Fruit fly (Drosophila melanogaster) Kc167 (cell line): ENCODE measurements around the gene CG44098.

Experiments used
- Sin3A ChIP-seq: fragments of >200 bp; optimal IDR thresholded peaks from 2 replicates; lab custom pipeline; 2018; ENCODE audit warnings: missing external identifiers
- insv ChIP-seq: fragments of >200 bp; optimal IDR thresholded peaks from 3 replicates; lab custom pipeline; 2018; ENCODE audit warnings: missing external identifiers
- psq ChIP-seq: fragments of >200 bp; optimal IDR thresholded peaks from 2 replicates; lab custom pipeline; 2017; ENCODE audit warnings: missing external identifiers
- ttk ChIP-seq: sonication (Bioruptor generic); optimal IDR thresholded peaks from 2 replicates; lab custom pipeline; 2017; ENCODE audit warnings: missing external identifiers

dm6 chr3R:4771319-4771718, 1.7 kb downstream of the CG44098 start:
- TF ChIP-seq ttk = no peak
- no peak for TF ChIP-seq insv (lab: Kevin White, UChicago)
- TF ChIP-seq psq = no peak
- no peak for TF ChIP-seq Sin3A
